Fruit fly (Drosophila melanogaster): ENCODE data around the gene CG12713.

CG12713 gene

DNA sequence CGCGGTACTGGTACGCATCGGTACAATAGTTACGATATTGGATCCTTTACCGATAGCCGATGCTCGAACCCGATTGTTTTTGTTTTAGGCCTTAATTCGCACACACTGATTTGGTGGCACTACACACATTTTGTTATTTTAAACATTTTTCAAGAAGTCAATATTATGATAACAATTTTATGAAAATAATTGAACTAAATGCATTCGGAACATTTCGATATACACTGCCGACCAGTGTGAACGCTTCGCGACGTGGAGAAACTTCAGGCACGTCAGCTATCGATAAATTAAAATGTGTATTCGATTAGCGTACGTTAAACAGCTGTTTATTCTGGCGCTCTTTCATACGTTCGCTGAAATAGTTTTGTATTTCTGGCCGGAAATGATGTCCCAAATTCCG lies at the start of gene CG12713:
CG12713 (plus strand) TSS at position 319 of the 400 bp plus-strand sequence.
- TF ChIP-seq CG17801 (GFP tag; optimal IDR thresholded peaks at IDR 0.05; ENCODE audit: partially characterized antibody) = no peak

DNA sequence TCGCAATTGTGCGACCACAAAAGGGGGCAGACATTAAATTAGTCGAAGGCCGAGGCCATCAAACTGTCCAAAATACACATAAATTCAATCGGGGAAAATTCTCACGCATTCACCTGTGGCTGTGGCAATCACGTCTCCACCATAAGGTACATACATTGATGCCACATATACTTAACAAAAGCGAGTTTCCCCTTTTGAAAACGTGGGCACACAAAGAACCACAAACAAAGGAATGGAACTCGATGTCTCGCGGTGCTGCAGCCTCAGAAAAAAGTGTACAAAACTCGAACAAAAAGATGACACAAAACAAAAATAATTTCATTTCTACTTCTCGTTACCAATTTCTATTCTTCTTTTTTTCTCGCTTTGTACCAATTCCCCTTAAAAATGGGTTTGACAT lies 46.9 kb upstream of the CG12713 start:
- no peak for TF ChIP-seq CG17801 (GFP tag; optimal IDR thresholded peaks at IDR 0.05; ENCODE audit: partially characterized antibody)

DNA sequence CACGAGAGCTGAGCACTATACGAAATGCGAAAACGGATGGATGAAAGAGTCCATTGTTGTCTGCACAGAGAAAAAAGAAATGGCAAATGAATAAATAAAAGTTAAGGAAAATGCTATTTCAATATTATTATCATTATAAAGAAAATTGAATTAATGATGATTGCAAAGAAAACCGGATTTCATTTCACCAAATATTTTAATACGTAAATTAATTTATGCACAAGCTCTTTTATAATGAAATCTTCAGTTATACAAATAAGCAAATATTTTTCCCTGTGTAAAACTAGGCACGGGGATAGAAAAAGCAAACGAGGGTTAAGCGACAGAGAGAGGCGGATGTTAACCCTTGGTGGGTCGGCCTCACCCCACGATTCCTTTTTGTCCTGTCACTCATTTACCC lies 44.9 kb upstream of the CG12713 start:
- no peak for TF ChIP-seq CG17801 (GFP tag; optimal IDR thresholded peaks at IDR 0.05; ENCODE audit: partially characterized antibody)

DNA sequence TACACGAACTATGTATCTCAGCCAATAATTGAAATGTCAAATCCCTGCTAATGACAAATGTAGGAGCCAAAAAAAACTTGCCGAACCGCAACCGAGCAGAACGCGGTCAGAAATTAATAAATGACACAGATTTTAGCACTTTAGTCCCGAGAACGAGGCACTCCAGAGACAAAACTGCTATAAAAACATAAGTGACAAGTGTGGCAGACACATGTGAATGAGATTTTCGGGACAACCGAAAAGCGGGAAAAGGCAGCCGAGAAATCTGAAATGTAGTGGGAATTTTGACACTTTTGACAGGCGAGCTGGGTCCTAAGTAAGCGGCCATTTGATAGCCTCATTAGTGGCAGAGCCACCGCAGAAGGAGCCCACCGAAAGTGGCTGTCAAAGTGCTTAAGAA lies 41.2 kb upstream of the CG12713 start:
- no peak for TF ChIP-seq CG17801 (GFP tag; optimal IDR thresholded peaks at IDR 0.05; ENCODE audit: partially characterized antibody)

DNA sequence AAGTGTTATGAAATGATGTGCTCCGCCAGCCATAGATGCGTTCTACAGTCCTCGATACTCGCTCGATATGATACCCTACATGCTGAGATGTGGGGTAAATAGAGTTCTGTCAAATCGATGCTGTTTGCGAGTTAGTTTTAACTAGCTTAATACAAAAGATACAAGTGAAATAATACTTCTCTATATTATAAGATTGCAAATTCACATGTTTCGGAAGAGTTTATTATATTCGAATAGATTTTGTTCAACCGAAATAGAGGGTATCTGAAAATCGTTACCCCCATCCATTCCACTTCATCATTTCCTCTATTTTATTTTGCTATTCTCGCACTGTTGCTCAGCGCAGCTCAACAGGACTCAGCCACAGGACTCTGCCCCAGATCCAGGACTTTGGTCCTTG lies 38.0 kb upstream of the CG12713 start:
- no peak for TF ChIP-seq CG17801 (GFP tag; optimal IDR thresholded peaks at IDR 0.05; ENCODE audit: partially characterized antibody)

DNA sequence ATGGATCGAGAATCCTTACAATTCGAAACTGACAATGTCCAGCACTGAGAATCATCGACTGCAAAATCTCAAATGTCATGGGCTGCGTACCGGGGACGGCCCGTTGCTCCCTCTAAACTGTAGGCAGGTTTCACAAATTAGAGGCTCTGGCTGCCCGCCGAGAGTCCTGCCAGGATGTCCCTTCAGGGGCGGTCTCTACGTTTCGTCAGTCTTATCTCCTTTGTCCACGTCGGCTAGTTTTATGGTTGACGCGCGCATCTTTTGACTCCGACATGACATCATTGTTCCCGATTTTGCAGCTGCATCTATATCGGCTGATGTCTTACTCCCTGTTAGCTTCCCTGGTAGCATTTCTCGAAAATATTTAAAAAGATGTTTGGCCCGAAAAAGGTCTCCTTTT lies 30.1 kb upstream of the CG12713 start:
- TF ChIP-seq CG17801 (GFP tag; optimal IDR thresholded peaks at IDR 0.05; ENCODE audit: partially characterized antibody) = no peak

DNA sequence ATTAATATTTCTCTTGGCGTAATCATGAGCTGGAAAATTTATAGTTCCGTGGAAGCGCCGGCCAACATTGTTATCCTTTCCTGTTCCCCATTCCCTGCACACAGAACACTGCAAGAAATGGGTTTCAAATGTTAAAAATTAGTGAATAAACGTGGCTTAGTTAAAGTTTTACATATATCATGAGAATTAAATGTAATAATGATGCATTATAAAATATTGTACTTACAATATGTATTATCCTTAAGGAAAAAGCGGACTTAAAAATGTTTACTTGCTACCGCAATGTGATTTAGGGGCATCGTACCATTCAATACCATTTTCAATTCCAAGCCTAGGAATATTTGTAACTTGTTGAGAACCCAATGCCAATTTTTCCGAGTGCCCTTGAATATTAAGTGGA lies 29.6 kb upstream of the CG12713 start:
- TF ChIP-seq CG17801 (GFP tag; optimal IDR thresholded peaks at IDR 0.05; ENCODE audit: partially characterized antibody) = no peak

DNA sequence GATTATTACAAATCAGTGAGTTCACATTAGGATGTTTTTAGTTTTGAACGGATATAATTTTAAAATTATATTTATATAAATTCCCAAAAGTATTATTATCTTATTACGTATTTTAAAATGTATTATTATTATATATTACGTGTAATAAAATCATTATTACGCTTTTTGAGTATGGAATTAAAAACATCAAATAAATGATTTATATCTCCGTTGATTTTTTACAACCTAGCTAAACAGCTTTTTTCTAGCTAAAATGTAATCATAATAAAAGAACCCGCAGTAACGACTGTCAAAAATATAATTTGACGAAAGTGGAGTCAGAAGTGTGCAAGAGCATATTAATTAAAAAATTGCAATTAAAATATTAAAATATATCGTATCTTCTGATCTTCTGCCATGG lies 24.2 kb upstream of the CG12713 start, which contains the start of gene CG6244:
CG6244 (plus strand) TSS at position 301 of the 400 bp plus-strand sequence.
- no peak for TF ChIP-seq CG17801 (GFP tag; optimal IDR thresholded peaks at IDR 0.05; ENCODE audit: partially characterized antibody)

DNA sequence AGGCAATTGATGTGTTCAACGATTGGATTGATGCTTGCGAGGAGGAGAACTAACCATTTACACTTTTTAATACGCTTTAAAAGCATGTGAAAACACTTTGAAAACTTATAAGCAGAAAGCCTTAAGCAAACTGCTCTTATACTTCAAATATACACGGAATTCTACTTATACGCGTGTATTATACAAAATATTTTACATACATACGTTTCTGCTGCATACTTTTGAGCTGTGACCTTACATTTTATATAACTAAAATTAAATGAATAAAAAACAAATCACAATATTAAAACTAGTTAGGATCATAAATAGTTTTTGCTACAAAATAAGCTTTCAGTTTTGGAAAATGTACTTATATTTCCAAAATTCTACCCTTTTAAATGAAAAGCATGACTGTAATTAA lies 23.6 kb upstream of the CG12713 start:
- TF ChIP-seq CG17801 (GFP tag; optimal IDR thresholded peaks at IDR 0.05; ENCODE audit: partially characterized antibody) = no peak

DNA sequence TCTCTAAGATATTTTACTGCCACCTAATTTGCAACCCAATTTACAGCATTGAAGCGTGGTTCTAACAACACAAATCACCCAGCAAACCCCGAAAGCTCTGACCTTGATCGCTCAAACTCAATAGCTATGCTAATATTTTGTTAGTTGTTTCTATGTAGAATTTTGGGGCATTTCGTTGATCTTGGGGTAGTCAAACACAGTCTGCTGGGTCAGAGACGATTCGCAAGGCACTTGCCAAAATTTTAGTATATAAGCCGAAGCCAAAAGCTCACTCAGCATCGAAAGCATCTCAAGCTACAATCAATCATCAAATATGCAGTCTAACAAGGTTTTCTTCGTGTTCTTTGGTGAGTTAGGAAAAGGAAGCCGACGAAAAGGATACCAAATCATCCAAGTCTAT lies 23.1 kb upstream of the CG12713 start, which contains the start of gene CG13445:
CG13445 (plus strand) TSS at position 301 of the 400 bp plus-strand sequence.
- no peak for TF ChIP-seq CG17801 (GFP tag; optimal IDR thresholded peaks at IDR 0.05; ENCODE audit: partially characterized antibody)

DNA sequence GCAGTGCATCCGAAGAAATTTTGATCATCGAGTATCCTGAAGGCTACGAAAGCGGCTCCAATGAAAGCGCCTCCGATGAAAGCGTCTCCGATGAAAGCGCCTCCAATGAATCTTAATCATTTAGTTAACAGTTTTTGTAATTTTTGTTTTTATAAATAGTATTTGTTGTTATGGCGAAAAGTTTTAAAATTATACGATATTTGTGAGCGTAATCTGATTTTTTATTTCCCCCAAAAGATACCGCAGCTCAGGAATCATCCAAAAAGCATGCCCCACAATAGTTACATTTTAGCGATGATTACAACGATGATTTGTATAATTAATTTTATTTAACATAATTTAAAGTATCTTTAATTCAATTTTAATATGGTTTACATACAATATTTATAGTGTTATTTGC lies 22.5 kb upstream of the CG12713 start:
- TF ChIP-seq CG17801 (GFP tag; optimal IDR thresholded peaks at IDR 0.05; ENCODE audit: partially characterized antibody) = no peak

DNA sequence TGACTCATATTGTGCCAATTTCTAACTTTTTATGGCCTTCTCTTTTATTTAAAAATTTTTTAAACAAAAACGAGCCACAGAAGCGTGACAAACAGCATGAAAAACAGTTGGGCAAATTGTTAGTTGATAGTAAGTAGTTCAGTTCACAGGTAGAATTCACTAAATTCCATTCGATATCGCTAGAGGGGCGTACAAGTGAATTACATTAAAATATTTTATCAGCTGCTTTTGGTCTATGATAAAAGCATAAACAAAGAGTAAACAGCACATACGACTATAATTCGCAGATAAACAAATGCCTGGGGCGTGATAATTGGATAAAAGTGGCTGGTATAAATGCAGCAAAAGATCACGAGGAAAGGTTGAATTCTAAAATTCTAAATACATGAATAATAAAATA lies 18.3 kb upstream of the CG12713 start:
- no peak for TF ChIP-seq CG17801 (GFP tag; optimal IDR thresholded peaks at IDR 0.05; ENCODE audit: partially characterized antibody)

DNA sequence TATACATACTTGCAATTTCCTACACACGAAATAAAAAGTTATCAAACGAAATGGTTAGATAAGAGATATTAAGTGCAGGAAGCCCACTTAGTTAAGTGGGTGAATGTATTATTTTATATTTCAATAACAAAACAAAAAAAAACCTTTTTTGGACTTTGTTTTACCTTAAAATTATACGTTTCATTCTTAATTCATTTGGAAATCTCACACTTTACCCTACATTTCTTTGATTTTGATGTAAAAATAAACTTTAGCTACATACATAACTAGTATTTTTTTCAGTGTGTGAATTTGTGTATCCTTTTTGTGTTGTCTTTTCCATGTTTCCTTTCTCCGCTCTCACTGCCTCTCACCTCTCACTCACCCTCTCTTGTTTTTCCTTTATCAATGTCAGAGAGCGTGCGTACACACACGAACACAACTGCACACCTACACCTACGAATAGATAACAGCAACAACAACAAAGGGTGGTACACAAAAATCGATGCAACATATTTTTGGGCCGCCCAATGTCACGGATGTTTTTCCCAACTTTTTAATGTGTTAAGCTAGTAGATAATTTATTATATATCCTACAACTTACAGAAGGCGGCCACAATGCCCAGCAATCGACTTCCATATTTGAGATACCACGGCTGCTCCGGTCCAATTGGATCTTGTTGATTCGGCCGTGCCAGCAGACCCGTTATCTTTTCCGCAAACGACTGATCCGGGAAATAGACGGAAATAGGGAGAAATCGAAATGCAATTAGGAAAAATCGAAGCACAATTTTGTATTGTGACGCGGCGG lies 16.7 kb upstream of the CG12713 start:
- TF ChIP-seq CG17801 (GFP tag; optimal IDR thresholded peaks at IDR 0.05; ENCODE audit: partially characterized antibody) = peak; percentile 1

DNA sequence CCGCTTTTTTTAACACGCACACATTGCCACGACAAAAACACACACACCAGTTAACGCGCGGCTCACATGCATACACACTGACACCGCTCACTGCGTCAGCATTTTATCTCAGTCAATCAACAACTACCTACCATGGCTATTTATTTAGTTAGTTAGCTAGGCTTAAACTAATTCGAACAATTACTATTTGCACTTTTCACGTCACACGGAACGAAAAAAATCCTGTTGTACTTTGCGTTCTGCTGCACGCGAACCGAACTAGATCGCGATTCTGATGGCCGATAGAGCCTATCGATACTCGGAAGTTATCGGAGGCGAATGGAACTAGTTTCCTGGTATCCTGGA lies 16.1 kb upstream of the CG12713 start, which contains the start of gene fwe:
fwe (minus strand) TSS at position 268 of the 345 bp plus-strand sequence.
- no peak for TF ChIP-seq CG17801 (GFP tag; optimal IDR thresholded peaks at IDR 0.05; ENCODE audit: partially characterized antibody)

DNA sequence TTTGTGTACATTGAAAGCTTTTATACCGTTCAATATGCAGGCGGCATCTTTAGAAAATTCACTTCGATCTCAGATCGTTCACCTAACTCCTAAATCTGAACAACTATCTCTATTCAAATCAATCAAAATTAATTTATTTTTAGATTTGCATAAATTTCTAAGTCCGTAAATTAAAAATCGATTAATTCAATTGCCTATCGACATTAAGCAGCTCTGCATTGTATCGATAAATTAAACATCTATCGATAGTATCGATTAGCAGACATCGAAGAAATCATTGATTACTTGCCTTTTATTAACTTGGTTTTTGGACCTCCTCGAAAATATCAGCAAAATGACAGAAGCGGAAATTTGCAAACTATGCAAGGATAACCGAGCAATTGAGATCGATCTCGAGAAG lies 15.6 kb upstream of the CG12713 start, which contains the start of gene CkIIalpha-i1:
CkIIalpha-i1 (plus strand) TSS at position 266 of the 400 bp plus-strand sequence.
- no peak for TF ChIP-seq CG17801 (GFP tag; optimal IDR thresholded peaks at IDR 0.05; ENCODE audit: partially characterized antibody)

DNA sequence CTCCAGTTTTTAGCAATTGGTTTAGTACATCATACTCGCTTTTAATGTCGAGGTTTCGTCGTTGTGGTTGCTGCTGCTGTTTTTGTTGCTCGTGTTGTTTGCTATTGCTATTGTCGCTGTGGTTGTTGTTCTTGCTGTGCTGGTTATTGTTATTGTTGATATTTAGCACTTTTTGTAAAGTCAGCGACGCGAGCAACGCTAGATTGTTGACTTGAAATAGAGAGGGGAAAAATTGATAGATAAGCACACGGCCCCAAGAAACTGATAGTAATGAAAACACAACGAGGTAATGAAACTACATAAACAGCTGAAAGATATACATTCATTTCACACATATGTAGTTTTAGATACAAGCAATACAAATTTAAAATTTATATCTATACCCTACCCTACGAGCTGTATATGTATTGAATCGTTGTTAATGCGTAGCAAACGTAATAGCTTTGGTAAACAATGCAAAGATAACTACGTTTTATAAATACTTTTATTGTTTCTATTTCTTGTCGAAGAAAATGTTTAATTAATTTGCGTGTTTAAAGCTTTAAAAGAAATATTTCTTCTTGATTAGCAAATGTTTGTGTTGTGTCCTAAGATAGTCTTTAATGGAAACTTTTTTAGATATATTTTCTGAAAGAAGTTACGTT lies 8.4 kb upstream of the CG12713 start:
- TF ChIP-seq CG17801 (GFP tag; optimal IDR thresholded peaks at IDR 0.05; ENCODE audit: partially characterized antibody) = no peak
